Worm (Caenorhabditis elegans) whole organism, L4 larva: ENCODE measurements around the gene clpr-2.
A peak's percentile ranks its signal among the peaks of the same experiment; 100 is the strongest.

ENCODE experiments used
- T26A8.4 ChIP-seq: fragments of 200-800 bp; sonication (Bioruptor generic); IDR thresholded peaks from 2 replicates; pipeline ENCODE4 v1.3.6; 2022; ENCODE audit warnings: missing genetic modification characterization, missing compliant biosample characterization
- Y105C5A.15 ChIP-seq: fragments of 200-800 bp; sonication (Bioruptor generic); IDR thresholded peaks from 2 replicates; pipeline ENCODE4 v1.3.6; 2022; ENCODE audit warnings: missing genetic modification characterization, missing compliant biosample characterization
- ZK337.2 ChIP-seq: fragments of 200-800 bp; sonication (Bioruptor generic); IDR thresholded peaks from 2 replicates; pipeline ENCODE4 v1.3.6; 2022; ENCODE audit warnings: missing genetic modification reagents, missing genetic modification characterization, missing compliant biosample characterization
- ama-1 ChIP-seq: fragments of 150-350 bp; optimal IDR thresholded peaks from 2 replicates; lab custom pipeline; 2014; ENCODE audit warnings: inconsistent platforms, mixed read lengths
- ceh-20 ChIP-seq: fragments of 200-800 bp; sonication (Bioruptor generic); IDR thresholded peaks from 2 replicates; pipeline ENCODE4 v1.3.6; 2022; ENCODE audit warnings: missing genetic modification reagents, missing genetic modification characterization, missing compliant biosample characterization
- ceh-44 ChIP-seq: fragments of 200-800 bp; sonication (Bioruptor generic); IDR thresholded peaks from 2 replicates; pipeline ENCODE4 v1.3.6; 2022; ENCODE audit warnings: missing genetic modification reagents, missing genetic modification characterization, missing compliant biosample characterization
- ceh-82 ChIP-seq: sonication (generic microtip); optimal IDR thresholded peaks from 2 replicates; lab custom pipeline; 2017; ENCODE audit warnings: missing biosample characterization, missing genetic modification characterization
- ces-1 ChIP-seq: fragments of 150-350 bp; sonication (generic microtip); optimal IDR thresholded peaks from 4 replicates; lab custom pipeline; 2014; ENCODE audit warnings: missing biosample characterization, missing genetic modification reagents, missing genetic modification characterization
- cey-2 ChIP-seq: sonication (generic microtip); optimal IDR thresholded peaks from 3 replicates; lab custom pipeline; 2017; ENCODE audit warnings: missing genetic modification characterization, mild to moderate bottlenecking, missing compliant biosample characterization, antibody characterized with exemption, borderline replicate concordance; ENCODE audit not compliant: insufficient read depth
- daf-16 ChIP-seq, 3 experiments: sonication (generic microtip); optimal IDR thresholded peaks; 2 replicates each; lab custom pipeline; 2016 to 2017; ENCODE audit warnings: missing genetic modification characterization in 3 of 3, missing genetic modification reagents in 3 of 3, mild to moderate bottlenecking in 2 of 3, missing compliant biosample characterization in 2 of 3, missing biosample characterization in 1 of 3, moderate library complexity in 1 of 3
- daf-8 ChIP-seq: fragments of 200-800 bp; sonication (Bioruptor generic); IDR thresholded peaks from 2 replicates; pipeline ENCODE4 v1.3.6; 2022; ENCODE audit warnings: missing genetic modification characterization, missing compliant biosample characterization
- dmd-6 ChIP-seq: fragments of 200-800 bp; sonication (Bioruptor generic); IDR thresholded peaks from 2 replicates; pipeline ENCODE4 v1.3.6; 2022; ENCODE audit warnings: missing genetic modification reagents, missing genetic modification characterization, missing compliant biosample characterization
- dmd-8 ChIP-seq: fragments of 200-800 bp; sonication (Bioruptor generic); IDR thresholded peaks from 2 replicates; pipeline ENCODE4 v1.3.6; 2022; ENCODE audit warnings: missing genetic modification characterization, missing compliant biosample characterization
- dpl-1 ChIP-seq: fragments of 150-350 bp; optimal IDR thresholded peaks from 2 replicates; lab custom pipeline; 2014; ENCODE audit warnings: missing biosample characterization, missing genetic modification reagents, missing genetic modification characterization
- egl-43 ChIP-seq: fragments of 200-800 bp; sonication (Bioruptor generic); IDR thresholded peaks from 2 replicates; pipeline ENCODE4 v1.3.6; 2022; ENCODE audit warnings: missing genetic modification reagents, missing genetic modification characterization, missing compliant biosample characterization
- hlh-11 ChIP-seq: fragments of 200-800 bp; sonication (Bioruptor generic); optimal IDR thresholded peaks from 2 replicates; lab custom pipeline; 2018; ENCODE audit warnings: mild to moderate bottlenecking, missing genetic modification characterization, missing compliant biosample characterization
- hlh-30 ChIP-seq: sonication (generic microtip); optimal IDR thresholded peaks from 2 replicates; lab custom pipeline; 2017; ENCODE audit warnings: antibody characterized with exemption, mild to moderate bottlenecking, missing genetic modification characterization, missing compliant biosample characterization; ENCODE audit not compliant: insufficient read depth
- lin-13 ChIP-seq: fragments of 150-350 bp; optimal IDR thresholded peaks from 2 replicates; lab custom pipeline; 2014; ENCODE audit warnings: missing biosample characterization, missing genetic modification reagents, missing genetic modification characterization
- lin-29 ChIP-seq: fragments of 200-800 bp; sonication (Bioruptor generic); IDR thresholded peaks from 2 replicates; pipeline ENCODE4 v1.3.6; 2022; ENCODE audit warnings: missing genetic modification reagents, missing genetic modification characterization, missing compliant biosample characterization
- lin-38 ChIP-seq: fragments of 200-800 bp; sonication (Bioruptor generic); IDR thresholded peaks from 2 replicates; pipeline ENCODE4 v1.3.6; 2022; ENCODE audit warnings: missing genetic modification reagents, missing genetic modification characterization, missing compliant biosample characterization
- lin-39 ChIP-seq: fragments of 150-350 bp; optimal IDR thresholded peaks from 2 replicates; lab custom pipeline; 2014; ENCODE audit warnings: missing biosample characterization, missing genetic modification reagents, missing genetic modification characterization
- madf-9 ChIP-seq: fragments of 200-800 bp; sonication (Bioruptor generic); conservative IDR thresholded peaks from 2 replicates; pipeline ENCODE4 v1.3.6; 2022; ENCODE audit warnings: missing genetic modification reagents, missing genetic modification characterization, missing compliant biosample characterization
- mdl-1 ChIP-seq, 2 experiments: fragments of 150-350 bp in 1 of 2; sonication (generic microtip) in 1 of 2; optimal IDR thresholded peaks; 2 replicates each; lab custom pipeline; 2014 to 2017; ENCODE audit warnings: missing biosample characterization in 2 of 2, missing genetic modification characterization in 2 of 2
- mep-1 ChIP-seq: fragments of 150-350 bp; sonication (generic microtip); optimal IDR thresholded peaks from 3 replicates; lab custom pipeline; 2014; ENCODE audit warnings: missing biosample characterization, missing genetic modification characterization
- mxl-2 ChIP-seq: fragments of 200-800 bp; sonication (Bioruptor generic); conservative IDR thresholded peaks from 2 replicates; pipeline ENCODE4 v1.3.6; 2022; ENCODE audit warnings: missing genetic modification reagents, missing genetic modification characterization, missing compliant biosample characterization
- mxl-3 ChIP-seq: fragments of 200-800 bp; sonication (Bioruptor generic); optimal IDR thresholded peaks from 2 replicates; lab custom pipeline; 2018; ENCODE audit warnings: mild to moderate bottlenecking, missing genetic modification characterization, missing compliant biosample characterization
- nhr-102 ChIP-seq: sonication (generic microtip); optimal IDR thresholded peaks from 2 replicates; lab custom pipeline; 2016; ENCODE audit warnings: mild to moderate bottlenecking, missing genetic modification characterization, moderate library complexity, missing compliant biosample characterization
- nhr-111 ChIP-seq: fragments of 200-800 bp; sonication (Bioruptor generic); optimal IDR thresholded peaks from 2 replicates; lab custom pipeline; 2018; ENCODE audit warnings: mild to moderate bottlenecking, missing genetic modification characterization, missing compliant biosample characterization
- nhr-237 ChIP-seq: sonication (generic microtip); optimal IDR thresholded peaks from 2 replicates; lab custom pipeline; 2017; ENCODE audit warnings: missing biosample characterization, missing genetic modification characterization
- nhr-25 ChIP-seq: sonication (generic microtip); optimal IDR thresholded peaks from 2 replicates; lab custom pipeline; 2017; ENCODE audit warnings: missing genetic modification characterization, mild to moderate bottlenecking, missing compliant biosample characterization, antibody characterized with exemption, moderate library complexity, borderline replicate concordance; ENCODE audit not compliant: insufficient read depth
- nhr-28 ChIP-seq: fragments of 150-350 bp; optimal IDR thresholded peaks from 2 replicates; lab custom pipeline; 2014; ENCODE audit warnings: missing biosample characterization, missing genetic modification characterization
- nhr-48 ChIP-seq: sonication (generic microtip); optimal IDR thresholded peaks from 2 replicates; lab custom pipeline; 2016; ENCODE audit warnings: mild to moderate bottlenecking, missing genetic modification characterization, missing compliant biosample characterization
- nhr-6 ChIP-seq: fragments of 150-350 bp; optimal IDR thresholded peaks from 2 replicates; lab custom pipeline; 2014; ENCODE audit warnings: missing biosample characterization, missing genetic modification characterization
- saeg-2 ChIP-seq: fragments of 200-800 bp; sonication (Bioruptor generic); IDR thresholded peaks from 2 replicates; pipeline ENCODE4 v1.3.6; 2022; ENCODE audit warnings: missing genetic modification reagents, missing genetic modification characterization, missing compliant biosample characterization
- set-16 ChIP-seq: fragments of 200-800 bp; sonication (Bioruptor generic); IDR thresholded peaks from 2 replicates; pipeline ENCODE4 v1.3.6; 2022; ENCODE audit warnings: missing genetic modification reagents, missing genetic modification characterization, missing compliant biosample characterization
- snpc-4 ChIP-seq: fragments of 150-350 bp; optimal IDR thresholded peaks from 2 replicates; lab custom pipeline; 2014; ENCODE audit warnings: missing biosample characterization, missing genetic modification characterization
- spr-1 ChIP-seq: sonication (generic microtip); optimal IDR thresholded peaks from 2 replicates; lab custom pipeline; 2016; ENCODE audit warnings: mild to moderate bottlenecking, missing genetic modification characterization, missing compliant biosample characterization
- spr-3 ChIP-seq: fragments of 200-800 bp; sonication (Bioruptor generic); optimal IDR thresholded peaks from 2 replicates; lab custom pipeline; 2018; ENCODE audit warnings: mild to moderate bottlenecking, missing genetic modification characterization, missing compliant biosample characterization
- tag-97 ChIP-seq: fragments of 200-800 bp; sonication (Bioruptor generic); IDR thresholded peaks from 2 replicates; pipeline ENCODE4 v1.3.6; 2022; ENCODE audit warnings: missing genetic modification characterization, missing compliant biosample characterization
- tra-1 ChIP-seq: fragments of 200-800 bp; sonication (Bioruptor generic); IDR thresholded peaks from 2 replicates; pipeline ENCODE4 v1.3.6; 2022; ENCODE audit warnings: missing genetic modification reagents, missing genetic modification characterization, missing compliant biosample characterization
- unc-39 ChIP-seq: sonication (generic microtip); optimal IDR thresholded peaks from 2 replicates; lab custom pipeline; 2017; ENCODE audit warnings: missing biosample characterization, missing genetic modification characterization
- vab-7 ChIP-seq: fragments of 200-800 bp; sonication (Bioruptor generic); IDR thresholded peaks from 2 replicates; pipeline ENCODE4 v1.3.6; 2022; ENCODE audit warnings: missing genetic modification reagents, missing genetic modification characterization, missing compliant biosample characterization
- ztf-11 ChIP-seq: fragments of 150-350 bp; optimal IDR thresholded peaks from 2 replicates; lab custom pipeline; 2014; ENCODE audit warnings: missing biosample characterization, missing genetic modification characterization
- ztf-7 ChIP-seq: fragments of 150-350 bp; optimal IDR thresholded peaks from 2 replicates; lab custom pipeline; 2014; ENCODE audit warnings: missing biosample characterization, missing genetic modification characterization

The clpr-2 gene

ce11 chrII:1242475-1242874, 16.3 kb upstream of the clpr-2 start (continued):
- TF ChIP-seq spr-1 (no peak), mep-1 (tag; lab: Kevin White, UChicago) (peak; percentile 33), unc-39 (tag; lab: Kevin White, UChicago) (no peak)

- TF ChIP-seq egl-43 (GFP tag; lab: Robert Waterston, UW) (0 out of 2 replicates have a peak, but pooled peaks have one; percentile 32), ztf-11 (no peak), hlh-11 (peak; percentile 50), madf-9 (GFP tag; lab: Robert Waterston, UW) (no peak), nhr-102 (tag; lab: Kevin White, UChicago) (peak; percentile 12), mdl-1 (tag; optimal IDR thresholded peaks at IDR 0.05; lab: Kevin White, UChicago) (peak in 1 of 2 experiments; percentile 18), ZK337.2 (GFP tag; lab: Robert Waterston, UW) (no peak), Y105C5A.15 (no peak), vab-7 (GFP tag; lab: Robert Waterston, UW) (no peak), hlh-30 (tag; lab: Kevin White, UChicago) (peak; percentile 11), saeg-2 (GFP tag; lab: Robert Waterston, UW) (0 out of 2 replicates have a peak, but pooled peaks have one; percentile 30), ama-1 (lab: Kevin White, UChicago) (no peak), set-16 (GFP tag; lab: Robert Waterston, UW) (peak; percentile 20; the same call in 1 of the 2 replicates), mxl-3 (GFP tag; lab: Kevin White, UChicago) (peak; percentile 91)
Observed at ce11 chrII:1244420-1244959, 14.2 kb upstream of the clpr-2 start.

- TF ChIP-seq tra-1 (GFP tag; lab: Robert Waterston, UW) = no peak
- TF ChIP-seq nhr-111 = no peak
- TF ChIP-seq nhr-6 (tag; lab: Kevin White, UChicago) = no peak
Observed at ce11 chrII:1245783-1246182, 13.0 kb upstream of the clpr-2 start.

ce11 chrII:1246855-1247259, 11.9 kb upstream of the clpr-2 start:
- peak; percentile 99 for TF ChIP-seq mxl-3 (GFP tag; lab: Kevin White, UChicago)
- 0 out of 2 replicates have a peak, but pooled peaks have one; percentile 30 for TF ChIP-seq dmd-8 (GFP tag; lab: Robert Waterston, UW)
- peak; percentile 63 for TF ChIP-seq dmd-6 (GFP tag; lab: Robert Waterston, UW)
- TF ChIP-seq lin-39 (tag; lab: Kevin White, UChicago) = no peak
- TF ChIP-seq nhr-25 (tag; lab: Kevin White, UChicago) = peak; percentile 76
- TF ChIP-seq mxl-2 = no peak
- peak; percentile 51 for TF ChIP-seq dpl-1
- TF ChIP-seq lin-38 = peak; percentile 61
- TF ChIP-seq daf-8 (GFP tag; lab: Robert Waterston, UW) = no peak
- TF ChIP-seq nhr-28 = peak; percentile 70
- peak; percentile 51 for TF ChIP-seq lin-13 (GFP tag; lab: Kevin White, UChicago)
- no peak for TF ChIP-seq nhr-237 (tag; lab: Kevin White, UChicago)
- TF ChIP-seq ztf-7 (tag; lab: Kevin White, UChicago) = no peak
- TF ChIP-seq spr-3 (GFP tag; lab: Kevin White, UChicago) = peak; percentile 61
- TF ChIP-seq hlh-30 (tag; lab: Kevin White, UChicago) = peak; percentile 92
- TF ChIP-seq Y105C5A.15 = no peak
- TF ChIP-seq snpc-4 (tag; lab: Kevin White, UChicago) = no peak
- peak; percentile 85 for TF ChIP-seq mep-1 (tag; lab: Kevin White, UChicago)
- no peak for TF ChIP-seq ces-1 (GFP tag; lab: Kevin White, UChicago)
- peak; percentile 35 for TF ChIP-seq cey-2 (tag; lab: Kevin White, UChicago)
- TF ChIP-seq lin-29 (GFP tag; lab: Robert Waterston, UW) = peak; percentile 75
- no peak for TF ChIP-seq ZK337.2 (GFP tag; lab: Robert Waterston, UW)
- peak; percentile 49 to 64 for TF ChIP-seq daf-16 (GFP tag; optimal IDR thresholded peaks at IDR 0.05; lab: Kevin White, UChicago)
- peak; percentile 81 for TF ChIP-seq daf-16 (tag; optimal IDR thresholded peaks at IDR 0.05; lab: Kevin White, UChicago)
- TF ChIP-seq ceh-82 = no peak
- no peak for TF ChIP-seq tag-97 (GFP tag; lab: Robert Waterston, UW)
- no peak for TF ChIP-seq tra-1 (GFP tag; lab: Robert Waterston, UW)
- TF ChIP-seq ceh-20 (GFP tag; lab: Robert Waterston, UW) = peak; percentile 69
- TF ChIP-seq ceh-44 (GFP tag; lab: Robert Waterston, UW) = 0 out of 2 replicates have a peak, but pooled peaks have one; percentile 32
- TF ChIP-seq nhr-48 (tag; lab: Kevin White, UChicago) = peak; percentile 97
- peak; percentile 95 for TF ChIP-seq T26A8.4 (GFP tag; lab: Robert Waterston, UW)
